Worm (Caenorhabditis elegans): ENCODE measurements around the gene W02F12.2.
A peak's percentile ranks its signal among the peaks of the same experiment; 100 is the strongest.

The W02F12.2 gene

DNA sequence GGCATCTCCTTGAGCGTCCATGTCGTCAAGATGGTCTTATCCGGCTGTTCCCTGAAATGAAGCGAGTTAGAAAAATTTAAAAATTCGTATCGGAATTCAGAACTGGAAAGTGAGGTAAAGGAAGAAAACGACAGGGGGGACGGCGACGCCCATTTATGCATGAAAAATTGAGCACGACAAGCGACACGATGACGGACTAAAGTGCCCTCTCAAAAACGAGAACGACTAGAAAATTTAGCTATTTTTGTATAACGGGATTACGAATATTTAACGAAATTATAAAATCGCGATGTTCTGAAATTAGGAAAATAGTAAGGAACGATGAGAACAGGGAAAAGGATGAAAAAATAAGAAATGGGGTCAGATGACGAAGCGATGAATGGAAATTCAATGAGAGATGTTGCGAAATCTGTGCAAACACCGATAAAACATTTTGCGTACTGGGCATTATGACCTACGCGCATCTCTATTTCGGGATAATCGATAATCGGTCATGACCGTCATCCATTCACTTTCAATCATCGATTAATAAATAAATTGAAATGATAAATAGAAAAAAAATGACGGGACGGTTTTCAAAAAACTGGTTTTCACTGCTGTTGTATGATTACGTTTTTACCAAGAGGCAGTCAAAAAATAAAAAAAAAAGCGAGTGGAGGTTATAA lies 40.9 kb downstream of the W02F12.2 start, which contains the start of gene snb-1:
TSS of gene snb-1 (minus strand) at position 51 of the 665 bp plus-strand sequence.
- no peak for TF ChIP-seq ztf-23 (GFP tag; IDR thresholded peaks at IDR 0.05)
- TF ChIP-seq med-1 (GFP tag; optimal IDR thresholded peaks at IDR 0.05; ENCODE audit: insufficient read depth), result no peak
- TF ChIP-seq ref-1 (GFP tag; conservative IDR thresholded peaks at IDR 0.05), result no peak
- no peak for TF ChIP-seq ztf-29 (GFP tag; IDR thresholded peaks at IDR 0.05)
- TF ChIP-seq T22C8.4 (GFP tag; IDR thresholded peaks at IDR 0.05), result peak; percentile 89
- no peak for TF ChIP-seq flt-1 (GFP tag; IDR thresholded peaks at IDR 0.05)
- TF ChIP-seq klf-2 (GFP tag; conservative IDR thresholded peaks at IDR 0.05), result no peak
- TF ChIP-seq tab-1 (GFP tag; IDR thresholded peaks at IDR 0.05), result no peak

DNA sequence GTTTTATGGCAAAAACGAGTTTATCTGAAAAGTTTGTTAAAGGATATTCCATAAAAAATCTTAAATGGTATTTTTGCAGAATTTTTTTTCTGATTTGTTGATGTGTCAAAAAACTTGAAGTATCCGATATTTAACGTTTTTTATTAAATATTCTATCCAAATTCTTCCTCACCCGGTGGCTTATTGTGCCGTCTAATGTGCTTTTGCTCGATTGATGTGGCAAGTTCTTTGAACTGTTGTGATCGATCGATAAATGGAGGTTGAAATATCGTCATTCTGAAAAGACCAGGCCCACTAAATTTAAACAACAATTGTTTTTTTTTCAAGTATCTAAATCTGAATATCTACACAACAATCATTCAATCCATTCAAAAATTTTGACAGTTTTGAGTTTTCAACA lies 42.3 kb downstream of the W02F12.2 start, which contains the start of gene syx-18:
TSS of gene syx-18 (minus strand) at position 276 of the 400 bp plus-strand sequence.
- TF ChIP-seq tab-1 (GFP tag; IDR thresholded peaks at IDR 0.05) (no peak), ztf-23 (GFP tag; IDR thresholded peaks at IDR 0.05) (no peak), T22C8.4 (GFP tag; IDR thresholded peaks at IDR 0.05) (no peak), klf-2 (GFP tag; conservative IDR thresholded peaks at IDR 0.05) (no peak), med-1 (GFP tag; optimal IDR thresholded peaks at IDR 0.05; ENCODE audit: insufficient read depth) (no peak), cog-1 (tag; optimal IDR thresholded peaks at IDR 0.05) (no peak), ref-1 (GFP tag; conservative IDR thresholded peaks at IDR 0.05) (no peak), ztf-29 (GFP tag; IDR thresholded peaks at IDR 0.05) (no peak), flt-1 (GFP tag; IDR thresholded peaks at IDR 0.05) (no peak)

DNA sequence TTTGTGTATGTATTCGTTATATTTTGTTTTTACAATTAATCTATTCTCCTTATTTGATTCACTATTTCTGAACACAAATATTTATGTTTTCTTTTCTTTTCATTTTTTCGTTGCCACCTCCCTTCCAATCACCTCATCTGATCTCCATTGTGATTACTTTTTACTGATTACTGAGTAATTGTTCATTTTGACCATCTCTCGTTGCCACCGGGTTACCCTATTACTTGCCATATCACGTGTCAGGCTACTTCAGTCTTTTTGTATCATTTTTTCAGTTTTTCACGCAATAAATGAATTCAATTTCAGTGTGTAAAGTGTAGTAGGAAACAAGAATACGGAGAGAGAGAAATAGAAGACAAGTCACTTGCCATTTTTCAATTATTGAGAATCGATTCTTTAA lies 45.4 kb downstream of the W02F12.2 start, which contains the start of gene T10H9.8:
TSS of gene T10H9.8 (plus strand) at position 301 of the 400 bp plus-strand sequence.
- no peak for TF ChIP-seq ref-1 (GFP tag; conservative IDR thresholded peaks at IDR 0.05)
- TF ChIP-seq flt-1 (GFP tag; IDR thresholded peaks at IDR 0.05), result no peak
- no peak for TF ChIP-seq tab-1 (GFP tag; IDR thresholded peaks at IDR 0.05)
- TF ChIP-seq ztf-23 (GFP tag; IDR thresholded peaks at IDR 0.05), result no peak
- no peak for TF ChIP-seq med-1 (GFP tag; optimal IDR thresholded peaks at IDR 0.05; ENCODE audit: insufficient read depth)
- TF ChIP-seq cog-1 (tag; optimal IDR thresholded peaks at IDR 0.05), result no peak
- TF ChIP-seq ztf-29 (GFP tag; IDR thresholded peaks at IDR 0.05), result no peak
- TF ChIP-seq klf-2 (GFP tag; conservative IDR thresholded peaks at IDR 0.05), result no peak
- no peak for TF ChIP-seq T22C8.4 (GFP tag; IDR thresholded peaks at IDR 0.05)

DNA sequence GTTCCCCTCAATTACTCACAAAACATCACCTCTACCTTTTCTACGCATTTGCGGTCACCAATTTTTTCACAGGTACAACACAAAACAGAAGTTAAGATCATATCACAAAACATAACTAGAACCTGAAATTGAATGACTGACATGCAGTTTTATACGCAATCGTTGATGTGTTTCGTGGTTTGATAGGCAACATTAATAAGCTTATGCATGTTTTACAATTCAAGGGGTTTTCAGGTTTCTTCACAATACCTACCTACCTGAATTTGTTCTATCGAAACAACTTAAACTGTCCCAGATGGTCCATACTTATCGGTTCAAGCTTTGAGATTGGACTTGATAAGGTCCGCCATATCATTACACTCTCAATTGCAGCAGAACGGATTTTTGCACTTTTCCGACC lies 46.9 kb downstream of the W02F12.2 start:
- TF ChIP-seq T22C8.4 (GFP tag; IDR thresholded peaks at IDR 0.05) (no peak), tab-1 (GFP tag; IDR thresholded peaks at IDR 0.05) (no peak), ztf-23 (GFP tag; IDR thresholded peaks at IDR 0.05) (no peak), ref-1 (GFP tag; conservative IDR thresholded peaks at IDR 0.05) (no peak), klf-2 (GFP tag; conservative IDR thresholded peaks at IDR 0.05) (no peak), flt-1 (GFP tag; IDR thresholded peaks at IDR 0.05) (no peak), ztf-29 (GFP tag; IDR thresholded peaks at IDR 0.05) (no peak), med-1 (GFP tag; optimal IDR thresholded peaks at IDR 0.05; ENCODE audit: insufficient read depth) (no peak), cog-1 (tag; optimal IDR thresholded peaks at IDR 0.05) (no peak)

DNA sequence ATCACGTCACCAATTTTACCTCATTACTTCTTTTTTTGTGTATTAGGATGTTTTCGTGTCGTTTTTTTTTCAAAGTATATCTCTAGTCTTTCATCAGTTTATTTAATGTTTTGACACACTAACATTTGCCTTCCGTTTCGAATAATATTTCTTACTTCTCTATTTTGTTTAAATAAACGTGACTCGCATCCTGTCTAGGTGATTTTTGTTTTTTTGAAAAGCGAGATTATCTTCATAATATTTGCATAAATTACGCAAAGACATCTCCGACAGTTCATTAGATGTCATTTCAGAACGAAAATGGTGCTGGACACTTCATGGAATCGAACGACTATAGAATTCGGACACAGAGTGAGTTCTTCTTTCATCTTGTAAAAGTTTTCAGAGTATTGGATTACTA lies 48.1 kb downstream of the W02F12.2 start, which contains the start of gene T10H9.1:
TSS of gene T10H9.1 (plus strand) at position 301 of the 400 bp plus-strand sequence.
- TF ChIP-seq flt-1 (GFP tag; IDR thresholded peaks at IDR 0.05) (no peak), med-1 (GFP tag; optimal IDR thresholded peaks at IDR 0.05; ENCODE audit: insufficient read depth) (no peak), klf-2 (GFP tag; conservative IDR thresholded peaks at IDR 0.05) (no peak), ztf-29 (GFP tag; IDR thresholded peaks at IDR 0.05) (no peak), T22C8.4 (GFP tag; IDR thresholded peaks at IDR 0.05) (no peak)

DNA sequence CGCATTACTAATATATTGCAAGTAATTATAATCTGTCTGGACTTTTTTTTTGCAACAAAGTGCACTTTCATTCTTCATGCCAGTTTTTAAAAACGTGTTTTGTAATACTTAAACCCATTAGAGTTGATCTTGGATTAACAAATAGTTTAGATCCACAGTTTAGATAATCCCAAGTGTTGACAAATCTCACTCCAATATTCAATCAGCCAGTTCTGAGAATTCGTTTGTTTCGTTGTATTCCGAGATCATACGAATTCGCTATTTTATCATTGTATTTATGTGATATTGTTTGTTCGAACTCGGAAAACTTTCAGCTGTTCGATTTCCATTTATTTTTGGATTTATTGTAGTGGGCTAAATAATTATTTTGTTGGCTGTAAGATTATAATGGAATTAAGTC lies 51.6 kb downstream of the W02F12.2 start:
- TF ChIP-seq klf-2 (GFP tag; conservative IDR thresholded peaks at IDR 0.05) (no peak), ztf-29 (GFP tag; IDR thresholded peaks at IDR 0.05) (no peak), T22C8.4 (GFP tag; IDR thresholded peaks at IDR 0.05) (no peak), med-1 (GFP tag; optimal IDR thresholded peaks at IDR 0.05; ENCODE audit: insufficient read depth) (no peak), ztf-23 (GFP tag; IDR thresholded peaks at IDR 0.05) (no peak)

Data from whole organism, midembryonic.